Worm (Caenorhabditis elegans): Measurements from ENCODE around the gene bmy-1.

bmy-1 gene

ce11 chrII:5320205-5320951 lies 38.1 kb upstream of the bmy-1 start (continued):
- TF ChIP-seq tra-1 (GFP tag; IDR thresholded peaks at IDR 0.05) (no peak), duxl-1 (tag; optimal IDR thresholded peaks at IDR 0.05; ENCODE audit: poor library complexity) (no peak), hif-1 (tag; optimal IDR thresholded peaks at IDR 0.05) (peak in 1 of 2 experiments; percentile 10), saeg-2 (GFP tag; IDR thresholded peaks at IDR 0.05) (no peak), lin-13 (GFP tag; optimal IDR thresholded peaks at IDR 0.05) (peak; percentile 3), aha-1 (tag) (peak; percentile 52), rbr-2 (tag; optimal IDR thresholded peaks at IDR 0.05) (peak; percentile 7), dpl-1 (GFP tag; optimal IDR thresholded peaks at IDR 0.05) (no peak), dve-1 (tag; optimal IDR thresholded peaks at IDR 0.05; ENCODE audit: insufficient read depth) (peak; percentile 56)

ce11 chrII:5321718-5322286 lies 36.7 kb upstream of the bmy-1 start:
- TF ChIP-seq sdz-12 (GFP tag; optimal IDR thresholded peaks at IDR 0.05) (no peak), attf-4 (tag; optimal IDR thresholded peaks at IDR 0.05) (no peak), lsy-2 (tag; optimal IDR thresholded peaks at IDR 0.05) (peak; percentile 25 to 38), jun-1 (tag; optimal IDR thresholded peaks at IDR 0.05) (no peak), unc-130 (GFP tag; optimal IDR thresholded peaks at IDR 0.05) (no peak), nhr-77 (tag; optimal IDR thresholded peaks at IDR 0.05) (peak; percentile 39), zag-1 (tag; optimal IDR thresholded peaks at IDR 0.05) (no peak), nhr-76 (tag; optimal IDR thresholded peaks at IDR 0.05) (no peak), saeg-2 (GFP tag; IDR thresholded peaks at IDR 0.05) (no peak), lim-7 (GFP tag; IDR thresholded peaks at IDR 0.05) (no peak), lin-39 (tag; optimal IDR thresholded peaks at IDR 0.05) (no peak), daf-12 (tag; optimal IDR thresholded peaks at IDR 0.05) (no peak), ZK546.5 (tag; optimal IDR thresholded peaks at IDR 0.05) (no peak), daf-16 (GFP tag; optimal IDR thresholded peaks at IDR 0.05) (no peak), daf-16 (tag; optimal IDR thresholded peaks at IDR 0.05) (peak; percentile 54), dmd-8 (GFP tag; IDR thresholded peaks at IDR 0.05) (no peak), tra-1 (GFP tag; IDR thresholded peaks at IDR 0.05) (no peak), egl-27 (tag; optimal IDR thresholded peaks at IDR 0.05) (no peak), mes-2 (tag; optimal IDR thresholded peaks at IDR 0.05; ENCODE audit: poor library complexity, severe bottlenecking) (peak; percentile 41), nhr-42 (GFP tag; IDR thresholded peaks at IDR 0.05) (0 out of 2 replicates have a peak, but pooled peaks have one; percentile 15), Y105C5A.15 (GFP tag; IDR thresholded peaks at IDR 0.05) (no peak), F44E2.7 (GFP tag; IDR thresholded peaks at IDR 0.05) (no peak), tag-97 (GFP tag; IDR thresholded peaks at IDR 0.05) (no peak), lin-1 (GFP tag; IDR thresholded peaks at IDR 0.05) (no peak), T26A8.4 (GFP tag; IDR thresholded peaks at IDR 0.05) (0 out of 2 replicates have a peak, but pooled peaks have one; percentile 60), aly-2 (tag; optimal IDR thresholded peaks at IDR 0.05) (no peak), mdt-29 (GFP tag; IDR thresholded peaks at IDR 0.05) (no peak), ZK337.2 (GFP tag; IDR thresholded peaks at IDR 0.05) (no peak), Y75B8A.6 (GFP tag; IDR thresholded peaks at IDR 0.05) (no peak), mdl-1 (tag; optimal IDR thresholded peaks at IDR 0.05) (peak in 1 of 2 experiments; percentile 41), Y5F2A.4 (GFP tag; optimal IDR thresholded peaks at IDR 0.05) (no peak), T20F7.1 (GFP tag; optimal IDR thresholded peaks at IDR 0.05) (no peak), snpc-1.2 (GFP tag; IDR thresholded peaks at IDR 0.05) (no peak), ztf-7 (tag; optimal IDR thresholded peaks at IDR 0.05) (no peak), spr-1 (tag; optimal IDR thresholded peaks at IDR 0.05) (peak; percentile 52), hmg-1.1 (GFP tag; IDR thresholded peaks at IDR 0.05) (peak; percentile 50; the same call in 1 of the 2 replicates), duxl-1 (tag; optimal IDR thresholded peaks at IDR 0.05; ENCODE audit: poor library complexity) (peak; percentile 42), nhr-111 (GFP tag; optimal IDR thresholded peaks at IDR 0.05) (no peak), lin-13 (GFP tag; optimal IDR thresholded peaks at IDR 0.05) (peak; percentile 11), ceh-32 (tag; optimal IDR thresholded peaks at IDR 0.05; ENCODE audit: poor library complexity) (no peak), nhr-41 (GFP tag; IDR thresholded peaks at IDR 0.05) (no peak), ceh-20 (GFP tag; IDR thresholded peaks at IDR 0.05) (0 out of 2 replicates have a peak, but pooled peaks have one; percentile 33), ama-1 (optimal IDR thresholded peaks at IDR 0.05) (no peak)

All from whole organism, L4 larva.